Worm (Caenorhabditis elegans): ENCODE results near the gene cutl-23.
A peak's percentile ranks its signal among the peaks of the same experiment; 100 is the strongest.

Gene cutl-23

ce11 chrIII:5761886-5762285 is 8.1 kb upstream of the cutl-23 start:
- TF ChIP-seq tbx-2 (tag; optimal IDR thresholded peaks at IDR 0.05) (peak; percentile 3), lin-15B (tag; optimal IDR thresholded peaks at IDR 0.05) (no peak)

ce11 chrIII:5763988-5764387 is 6.0 kb upstream of the cutl-23 start:
- no peak for TF ChIP-seq nhr-28 (tag; optimal IDR thresholded peaks at IDR 0.05)
- no peak for TF ChIP-seq aly-2 (tag; optimal IDR thresholded peaks at IDR 0.05)
- no peak for TF ChIP-seq egl-27 (tag; optimal IDR thresholded peaks at IDR 0.05)
- TF ChIP-seq ztf-4 (tag; optimal IDR thresholded peaks at IDR 0.05): no peak
- no peak for TF ChIP-seq ceh-16 (tag; optimal IDR thresholded peaks at IDR 0.05)
- TF ChIP-seq nhr-25 (tag; optimal IDR thresholded peaks at IDR 0.05): no peak
- TF ChIP-seq mml-1 (tag; optimal IDR thresholded peaks at IDR 0.05): no peak
- TF ChIP-seq unc-62 (GFP tag; optimal IDR thresholded peaks at IDR 0.05): no peak
- TF ChIP-seq skn-1 (tag; optimal IDR thresholded peaks at IDR 0.05): no peak
- TF ChIP-seq tbx-2 (tag; optimal IDR thresholded peaks at IDR 0.05): no peak
- no peak for TF ChIP-seq ama-1 (optimal IDR thresholded peaks at IDR 0.05)
- TF ChIP-seq pha-4 (tag; optimal IDR thresholded peaks at IDR 0.05): no peak
- TF ChIP-seq daf-12 (tag; optimal IDR thresholded peaks at IDR 0.05): no peak
- no peak for TF ChIP-seq ztf-11 (tag; optimal IDR thresholded peaks at IDR 0.05)
- TF ChIP-seq ZK546.5 (tag; optimal IDR thresholded peaks at IDR 0.05): no peak
- TF ChIP-seq fkh-2 (tag; optimal IDR thresholded peaks at IDR 0.05): no peak

ce11 chrIII:5782080-5782479 is 12.1 kb downstream of the cutl-23 start:
- TF ChIP-seq ceh-16 (tag; optimal IDR thresholded peaks at IDR 0.05) (no peak), nfya-1 (tag; optimal IDR thresholded peaks at IDR 0.05; ENCODE audit: insufficient read depth) (no peak), mml-1 (tag; optimal IDR thresholded peaks at IDR 0.05) (no peak), ceh-82 (tag; optimal IDR thresholded peaks at IDR 0.05) (no peak), fkh-2 (tag; optimal IDR thresholded peaks at IDR 0.05) (no peak), fos-1 (tag; optimal IDR thresholded peaks at IDR 0.05) (no peak), tbx-2 (tag; optimal IDR thresholded peaks at IDR 0.05) (no peak), egl-5 (tag; optimal IDR thresholded peaks at IDR 0.05) (no peak), snpc-4 (tag; optimal IDR thresholded peaks at IDR 0.05) (no peak), elt-2 (tag; optimal IDR thresholded peaks at IDR 0.05) (no peak), nhr-76 (tag; optimal IDR thresholded peaks at IDR 0.05) (no peak), lin-15B (tag; optimal IDR thresholded peaks at IDR 0.05) (no peak), nhr-67 (tag; optimal IDR thresholded peaks at IDR 0.05) (no peak), nhr-12 (tag; optimal IDR thresholded peaks at IDR 0.05) (no peak), ama-1 (optimal IDR thresholded peaks at IDR 0.05) (no peak), egl-27 (tag; optimal IDR thresholded peaks at IDR 0.05) (no peak), nhr-43 (tag; optimal IDR thresholded peaks at IDR 0.05; ENCODE audit: poor library complexity, severe bottlenecking) (no peak)

ce11 chrIII:5785273-5785929 is 15.4 kb downstream of the cutl-23 start, which contains the start of gene Y37B11A.3:
Y37B11A.3 (minus strand) TSS chrIII:5785323.
- TF ChIP-seq nhr-28 (tag; optimal IDR thresholded peaks at IDR 0.05): no peak
- TF ChIP-seq nhr-67 (tag; optimal IDR thresholded peaks at IDR 0.05): no peak
- no peak for TF ChIP-seq nhr-12 (tag; optimal IDR thresholded peaks at IDR 0.05)
- no peak for TF ChIP-seq pha-4 (tag; optimal IDR thresholded peaks at IDR 0.05)
- no peak for TF ChIP-seq fkh-2 (tag; optimal IDR thresholded peaks at IDR 0.05)
- TF ChIP-seq nhr-43 (tag; optimal IDR thresholded peaks at IDR 0.05; ENCODE audit: poor library complexity, severe bottlenecking): peak; percentile 74
- TF ChIP-seq nfya-1 (tag; optimal IDR thresholded peaks at IDR 0.05; ENCODE audit: insufficient read depth): peak; percentile 82
- peak; percentile 11 for TF ChIP-seq nhr-11 (tag; optimal IDR thresholded peaks at IDR 0.05)
- TF ChIP-seq mml-1 (tag; optimal IDR thresholded peaks at IDR 0.05): no peak
- TF ChIP-seq ZK546.5 (tag; optimal IDR thresholded peaks at IDR 0.05): no peak
- peak; percentile 60 for TF ChIP-seq lsy-12 (tag; optimal IDR thresholded peaks at IDR 0.05)
- no peak for TF ChIP-seq ceh-9 (tag; optimal IDR thresholded peaks at IDR 0.05)
- TF ChIP-seq skn-1 (tag; optimal IDR thresholded peaks at IDR 0.05): no peak
- TF ChIP-seq lin-39 (tag; optimal IDR thresholded peaks at IDR 0.05): peak; percentile 87
- peak; percentile 58 for TF ChIP-seq snpc-4 (tag; optimal IDR thresholded peaks at IDR 0.05)
- TF ChIP-seq hmg-11 (tag; optimal IDR thresholded peaks at IDR 0.05): peak; percentile 77
- TF ChIP-seq jun-1 (tag; optimal IDR thresholded peaks at IDR 0.05): no peak
- no peak for TF ChIP-seq daf-12 (tag; optimal IDR thresholded peaks at IDR 0.05)
- no peak for TF ChIP-seq eor-1 (tag; optimal IDR thresholded peaks at IDR 0.05)
- peak; percentile 85 for TF ChIP-seq nhr-25 (tag; optimal IDR thresholded peaks at IDR 0.05)
- peak; percentile 37 for TF ChIP-seq elt-2 (tag; optimal IDR thresholded peaks at IDR 0.05)
- TF ChIP-seq ceh-16 (tag; optimal IDR thresholded peaks at IDR 0.05): no peak
- TF ChIP-seq elt-3 (tag; optimal IDR thresholded peaks at IDR 0.05): no peak
- TF ChIP-seq zag-1 (tag; optimal IDR thresholded peaks at IDR 0.05): no peak
- no peak for TF ChIP-seq nhr-76 (tag; optimal IDR thresholded peaks at IDR 0.05)
- TF ChIP-seq ama-1 (optimal IDR thresholded peaks at IDR 0.05): no peak
- peak; percentile 35 for TF ChIP-seq ceh-28 (tag; optimal IDR thresholded peaks at IDR 0.05)
- TF ChIP-seq aly-2 (tag; optimal IDR thresholded peaks at IDR 0.05): no peak
- TF ChIP-seq unc-62 (GFP tag; optimal IDR thresholded peaks at IDR 0.05): no peak
- TF ChIP-seq nhr-237 (tag; optimal IDR thresholded peaks at IDR 0.05): no peak
- TF ChIP-seq nhr-23 (tag; optimal IDR thresholded peaks at IDR 0.05): peak; percentile 80
- no peak for TF ChIP-seq mdl-1 (tag; optimal IDR thresholded peaks at IDR 0.05)
- TF ChIP-seq sea-2 (GFP tag; optimal IDR thresholded peaks at IDR 0.05): no peak
- TF ChIP-seq ztf-11 (tag; optimal IDR thresholded peaks at IDR 0.05): no peak
- TF ChIP-seq pqm-1 (tag; optimal IDR thresholded peaks at IDR 0.05): no peak
- TF ChIP-seq egl-27 (tag; optimal IDR thresholded peaks at IDR 0.05): no peak
- TF ChIP-seq ztf-4 (tag; optimal IDR thresholded peaks at IDR 0.05): no peak
- no peak for TF ChIP-seq elt-1 (tag; optimal IDR thresholded peaks at IDR 0.05)
- TF ChIP-seq egl-5 (tag; optimal IDR thresholded peaks at IDR 0.05): peak; percentile 31

All from whole organism, L3 larva.